Worm (Caenorhabditis elegans) whole organism, young adult: ENCODE results near the gene msp-45.

ENCODE experiments used
- C06A6.2 ChIP-seq: fragments of 200-800 bp; sonication (Bioruptor generic); conservative IDR thresholded peaks from 2 replicates; pipeline ENCODE4 v1.3.6; 2022; ENCODE audit warnings: missing genetic modification characterization, missing compliant biosample characterization
- D2030.7 ChIP-seq: fragments of 200-800 bp; sonication (Bioruptor generic); IDR thresholded peaks from 2 replicates; pipeline ENCODE4 v1.3.6; 2022; ENCODE audit warnings: missing genetic modification reagents, missing genetic modification characterization, missing compliant biosample characterization
- F23B12.7 ChIP-seq: sonication (generic microtip); optimal IDR thresholded peaks from 2 replicates; lab custom pipeline; 2017; ENCODE audit warnings: missing genetic modification characterization, mild to moderate bottlenecking, missing compliant biosample characterization, antibody characterized with exemption, moderate library complexity; ENCODE audit not compliant: insufficient read depth
- F49E8.2 ChIP-seq: sonication (generic microtip); optimal IDR thresholded peaks from 3 replicates; lab custom pipeline; 2017; ENCODE audit warnings: missing genetic modification characterization, mild to moderate bottlenecking, missing compliant biosample characterization, antibody characterized with exemption, moderate library complexity; ENCODE audit not compliant: insufficient read depth
- F55B11.4 ChIP-seq: sonication (generic microtip); optimal IDR thresholded peaks from 2 replicates; lab custom pipeline; 2016; ENCODE audit warnings: missing compliant biosample characterization, missing genetic modification characterization, borderline replicate concordance; ENCODE audit not compliant: insufficient read depth
- K11D2.4 ChIP-seq: fragments of 200-800 bp; sonication (Bioruptor generic); IDR thresholded peaks from 2 replicates; pipeline ENCODE4 v1.3.6; 2022; ENCODE audit warnings: missing genetic modification reagents, missing genetic modification characterization, missing compliant biosample characterization
- K12H6.12 ChIP-seq: fragments of 200-800 bp; sonication (Bioruptor generic); optimal IDR thresholded peaks from 2 replicates; lab custom pipeline; 2018; ENCODE audit warnings: mild to moderate bottlenecking, missing genetic modification characterization, missing compliant biosample characterization
- Y53F4B.3 ChIP-seq: fragments of 200-800 bp; sonication (Bioruptor generic); IDR thresholded peaks from 2 replicates; pipeline ENCODE4 v1.3.6; 2022; ENCODE audit warnings: missing genetic modification reagents, missing genetic modification characterization, missing compliant biosample characterization
- Y53G8AR.9 ChIP-seq: fragments of 200-800 bp; sonication (Bioruptor generic); conservative IDR thresholded peaks from 2 replicates; pipeline ENCODE4 v1.3.6; 2022; ENCODE audit warnings: missing genetic modification reagents, missing genetic modification characterization, missing compliant biosample characterization
- Y67H2A.10 ChIP-seq: fragments of 200-800 bp; sonication (Bioruptor generic); conservative IDR thresholded peaks from 2 replicates; pipeline ENCODE4 v1.3.6; 2022; ENCODE audit warnings: missing genetic modification reagents, missing genetic modification characterization, missing compliant biosample characterization
- ZK185.1 ChIP-seq: sonication (generic microtip); optimal IDR thresholded peaks from 2 replicates; lab custom pipeline; 2016; ENCODE audit warnings: mild to moderate bottlenecking, missing genetic modification characterization, missing compliant biosample characterization; ENCODE audit not compliant: poor library complexity, severe bottlenecking
- ama-1 ChIP-seq, 3 experiments: fragments of 150-350 bp in 1 of 3; sonication (generic microtip) in 2 of 3; optimal IDR thresholded peaks; 2 replicates each; lab custom pipeline; 2014 to 2018; ENCODE audit warnings: missing biosample characterization in 2 of 3, missing genetic modification characterization in 2 of 3, missing genetic modification reagents in 2 of 3
- aptf-3 ChIP-seq: fragments of 200-800 bp; sonication (Bioruptor generic); IDR thresholded peaks from 2 replicates; pipeline ENCODE4 v1.3.6; 2022; ENCODE audit warnings: missing genetic modification characterization, missing compliant biosample characterization
- attf-5 ChIP-seq: fragments of 200-800 bp; sonication (Bioruptor generic); optimal IDR thresholded peaks from 2 replicates; lab custom pipeline; 2018; ENCODE audit warnings: mild to moderate bottlenecking, missing genetic modification characterization, missing compliant biosample characterization
- attf-6 ChIP-seq: fragments of 200-800 bp; sonication (Bioruptor generic); IDR thresholded peaks from 2 replicates; pipeline ENCODE4 v1.3.6; 2022; ENCODE audit warnings: missing genetic modification reagents, missing genetic modification characterization, missing compliant biosample characterization
- cebp-1 ChIP-seq, 2 experiments: fragments of 200-800 bp in 1 of 2; sonication (Bioruptor generic) in 1 of 2; sonication (generic microtip) in 1 of 2; IDR thresholded peaks in 1 of 2; optimal IDR thresholded peaks in 1 of 2; 2 replicates each; pipeline versions ENCODE4 v1.3.6 to Lab custom; 2017 to 2022; ENCODE audit warnings: missing compliant biosample characterization in 2 of 2, missing genetic modification characterization in 2 of 2, mild to moderate bottlenecking in 1 of 2, missing genetic modification reagents in 1 of 2, moderate library complexity in 1 of 2
- cebp-2 ChIP-seq: fragments of 200-800 bp; sonication (Bioruptor generic); IDR thresholded peaks from 2 replicates; pipeline ENCODE4 v1.3.6; 2022; ENCODE audit warnings: missing genetic modification characterization, missing compliant biosample characterization
- ceh-58 ChIP-seq: fragments of 200-800 bp; sonication (Bioruptor generic); IDR thresholded peaks from 2 replicates; pipeline ENCODE4 v1.3.6; 2022; ENCODE audit warnings: missing genetic modification characterization, missing compliant biosample characterization
- ceh-91 ChIP-seq: fragments of 200-800 bp; sonication (Bioruptor generic); IDR thresholded peaks from 2 replicates; pipeline ENCODE4 v1.3.6; 2022; ENCODE audit warnings: missing genetic modification reagents, missing genetic modification characterization, missing compliant biosample characterization
- egl-44 ChIP-seq: fragments of 200-800 bp; sonication (Bioruptor generic); IDR thresholded peaks from 2 replicates; pipeline ENCODE4 v1.3.6; 2022; ENCODE audit warnings: missing genetic modification reagents, missing genetic modification characterization, missing compliant biosample characterization
- egrh-3 ChIP-seq: fragments of 200-800 bp; sonication (Bioruptor generic); IDR thresholded peaks from 2 replicates; pipeline ENCODE4 v1.3.6; 2022; ENCODE audit warnings: missing genetic modification reagents, missing genetic modification characterization, missing compliant biosample characterization
- ets-4 ChIP-seq: fragments of 200-800 bp; sonication (Bioruptor generic); optimal IDR thresholded peaks from 2 replicates; lab custom pipeline; 2018; ENCODE audit warnings: mild to moderate bottlenecking, missing genetic modification characterization, missing compliant biosample characterization
- fkh-3 ChIP-seq: sonication (generic microtip); optimal IDR thresholded peaks from 2 replicates; lab custom pipeline; 2016; ENCODE audit warnings: mild to moderate bottlenecking, missing genetic modification characterization, missing compliant biosample characterization
- hlh-12 ChIP-seq: sonication (generic microtip); optimal IDR thresholded peaks from 2 replicates; lab custom pipeline; 2016; ENCODE audit warnings: missing genetic modification characterization, missing compliant biosample characterization
- hmg-20 ChIP-seq: fragments of 200-800 bp; sonication (Bioruptor generic); IDR thresholded peaks from 2 replicates; pipeline ENCODE4 v1.3.6; 2022; ENCODE audit warnings: missing genetic modification reagents, missing genetic modification characterization, missing compliant biosample characterization
- let-526 ChIP-seq: fragments of 200-800 bp; sonication (Bioruptor generic); IDR thresholded peaks from 2 replicates; pipeline ENCODE4 v1.3.6; 2022; ENCODE audit warnings: missing genetic modification reagents, missing genetic modification characterization, missing compliant biosample characterization
- lin-35 ChIP-seq, 3 experiments: fragments of 150-350 bp in 2 of 3; sonication (generic microtip) in 1 of 3; optimal IDR thresholded peaks; 2 replicates each; lab custom pipeline; 2014 to 2018; ENCODE audit warnings: missing biosample characterization in 3 of 3, missing genetic modification characterization in 3 of 3, missing genetic modification reagents in 3 of 3
- lin-40 ChIP-seq: sonication (generic microtip); optimal IDR thresholded peaks from 2 replicates; lab custom pipeline; 2016; ENCODE audit warnings: missing genetic modification characterization, mild to moderate bottlenecking, missing compliant biosample characterization, missing genotype, missing genetic modification reagents
- lin-54 ChIP-seq: fragments of 200-800 bp; sonication (Bioruptor generic); optimal IDR thresholded peaks from 2 replicates; lab custom pipeline; 2018; ENCODE audit warnings: mild to moderate bottlenecking, missing genetic modification characterization, missing compliant biosample characterization
- lsl-1 ChIP-seq: fragments of 200-800 bp; sonication (Bioruptor generic); optimal IDR thresholded peaks from 2 replicates; lab custom pipeline; 2018; ENCODE audit warnings: mild to moderate bottlenecking, missing genetic modification characterization, moderate library complexity, missing compliant biosample characterization
- lsy-27 ChIP-seq: sonication (generic microtip); optimal IDR thresholded peaks from 2 replicates; lab custom pipeline; 2017; ENCODE audit warnings: missing genetic modification characterization, mild to moderate bottlenecking, missing compliant biosample characterization, antibody characterized with exemption, missing genotype, borderline replicate concordance; ENCODE audit not compliant: insufficient read depth
- madf-3 ChIP-seq: fragments of 200-800 bp; sonication (Bioruptor generic); IDR thresholded peaks from 2 replicates; pipeline ENCODE4 v1.3.6; 2022; ENCODE audit warnings: missing genetic modification reagents, missing genetic modification characterization, missing compliant biosample characterization
- madf-6 ChIP-seq: fragments of 200-800 bp; sonication (Bioruptor generic); IDR thresholded peaks from 2 replicates; pipeline ENCODE4 v1.3.6; 2022; ENCODE audit warnings: missing genetic modification reagents, missing genetic modification characterization, missing compliant biosample characterization
- madf-8 ChIP-seq: fragments of 200-800 bp; sonication (Bioruptor generic); conservative IDR thresholded peaks from 2 replicates; pipeline ENCODE4 v1.3.6; 2022; ENCODE audit warnings: missing genetic modification reagents, missing genetic modification characterization, missing compliant biosample characterization
- mxl-1 ChIP-seq: sonication (generic microtip); optimal IDR thresholded peaks from 2 replicates; lab custom pipeline; 2016; ENCODE audit warnings: missing genetic modification characterization, missing compliant biosample characterization
- nfyb-1 ChIP-seq: fragments of 200-800 bp; sonication (Bioruptor generic); IDR thresholded peaks from 2 replicates; pipeline ENCODE4 v1.3.6; 2022; ENCODE audit warnings: missing genetic modification reagents, missing genetic modification characterization, missing compliant biosample characterization
- nhr-179 ChIP-seq: sonication (generic microtip); optimal IDR thresholded peaks from 2 replicates; lab custom pipeline; 2016; ENCODE audit warnings: mild to moderate bottlenecking, missing genetic modification characterization, missing compliant biosample characterization
- nhr-80 ChIP-seq: sonication (generic microtip); optimal IDR thresholded peaks from 2 replicates; lab custom pipeline; 2016; ENCODE audit warnings: missing genetic modification characterization, missing compliant biosample characterization
- nhr-90 ChIP-seq: sonication (generic microtip); optimal IDR thresholded peaks from 2 replicates; lab custom pipeline; 2016; ENCODE audit warnings: missing genotype, mild to moderate bottlenecking, missing genetic modification characterization, missing compliant biosample characterization
- pha-4 ChIP-seq: fragments of 150-350 bp; sonication (generic microtip); optimal IDR thresholded peaks from 2 replicates; lab custom pipeline; 2014; ENCODE audit warnings: missing biosample characterization, missing genetic modification reagents, missing genetic modification characterization
- repo-1 ChIP-seq: sonication (generic microtip); optimal IDR thresholded peaks from 2 replicates; lab custom pipeline; 2017; ENCODE audit warnings: mild to moderate bottlenecking, missing genetic modification characterization, missing compliant biosample characterization
- sdz-38 ChIP-seq: sonication (generic microtip); optimal IDR thresholded peaks from 2 replicates; lab custom pipeline; 2016; ENCODE audit warnings: missing genotype, missing genetic modification characterization, missing compliant biosample characterization
- somi-1 ChIP-seq: fragments of 200-800 bp; sonication (Bioruptor generic); optimal IDR thresholded peaks from 2 replicates; lab custom pipeline; 2018; ENCODE audit warnings: mild to moderate bottlenecking, missing genetic modification characterization, missing compliant biosample characterization
- tlf-1 ChIP-seq: fragments of 200-800 bp; sonication (Bioruptor generic); optimal IDR thresholded peaks from 2 replicates; lab custom pipeline; 2018; ENCODE audit warnings: mild to moderate bottlenecking, missing genetic modification characterization, missing compliant biosample characterization
- unc-62 ChIP-seq: fragments of 150-350 bp; optimal IDR thresholded peaks from 2 replicates; lab custom pipeline; 2014; ENCODE audit warnings: missing biosample characterization, missing genetic modification reagents, missing genetic modification characterization
- xnd-1 ChIP-seq: sonication (generic microtip); optimal IDR thresholded peaks from 2 replicates; lab custom pipeline; 2016; ENCODE audit warnings: missing genotype, missing genetic modification reagents, missing genetic modification characterization, missing compliant biosample characterization
- zfh-2 ChIP-seq: fragments of 200-800 bp; sonication (Bioruptor generic); conservative IDR thresholded peaks from 2 replicates; pipeline ENCODE4 v1.3.6; 2022; ENCODE audit warnings: missing genetic modification reagents, missing genetic modification characterization, missing compliant biosample characterization
- ztf-6 ChIP-seq: fragments of 200-800 bp; sonication (Bioruptor generic); IDR thresholded peaks from 2 replicates; pipeline ENCODE4 v1.3.6; 2022; ENCODE audit warnings: missing genetic modification reagents, missing genetic modification characterization, missing compliant biosample characterization

Gene msp-45

DNA sequence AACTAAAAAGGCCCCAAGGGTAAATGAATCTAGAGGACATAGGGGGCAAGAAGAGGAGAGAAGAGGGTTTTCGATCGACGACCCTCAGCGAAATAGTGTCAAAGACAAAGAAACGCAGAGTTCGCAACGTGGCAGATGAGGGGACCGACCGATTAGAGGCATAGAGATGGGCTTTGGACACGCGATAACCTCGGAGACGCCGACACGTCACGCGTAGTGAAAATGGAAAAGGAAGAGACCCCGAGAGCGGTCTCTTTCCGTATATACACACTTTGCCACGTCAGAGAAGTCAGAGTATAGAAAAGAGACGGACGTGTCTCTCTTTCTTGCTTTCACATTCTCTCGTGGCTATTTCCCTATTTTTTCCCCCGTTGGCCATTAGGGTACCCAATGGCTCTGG is 24.6 kb upstream of the msp-45 start (continued):
- TF ChIP-seq ceh-58 (GFP tag; lab: Robert Waterston, UW) (no peak), mxl-1 (tag; lab: Kevin White, UChicago) (no peak), pha-4 (tag; lab: Kevin White, UChicago) (no peak), let-526 (no peak), F23B12.7 (tag; lab: Kevin White, UChicago) (no peak), tlf-1 (no peak), ztf-6 (GFP tag; lab: Robert Waterston, UW) (no peak), madf-3 (no peak), lsy-27 (tag; lab: Kevin White, UChicago) (no peak), xnd-1 (tag; lab: Kevin White, UChicago) (no peak), F49E8.2 (tag; lab: Kevin White, UChicago) (no peak), aptf-3 (GFP tag; lab: Robert Waterston, UW) (no peak), madf-8 (GFP tag; lab: Robert Waterston, UW) (no peak), egl-44 (GFP tag; lab: Robert Waterston, UW) (0 out of 2 replicates have a peak, but pooled peaks have one; percentile 61), ZK185.1 (tag; lab: Kevin White, UChicago) (peak; percentile 47), D2030.7 (GFP tag; lab: Robert Waterston, UW) (no peak), attf-6 (GFP tag; lab: Robert Waterston, UW) (no peak), lsl-1 (GFP tag; lab: Kevin White, UChicago) (no peak), F55B11.4 (tag; lab: Kevin White, UChicago) (no peak), zfh-2 (GFP tag; lab: Robert Waterston, UW) (peak; percentile 92), lin-35 (GFP tag; optimal IDR thresholded peaks at IDR 0.05; lab: Kevin White, UChicago) (peak in 1 of 3 experiments; percentile 50), cebp-2 (GFP tag; lab: Robert Waterston, UW) (no peak), madf-6 (GFP tag; lab: Robert Waterston, UW) (no peak), lin-54 (peak; percentile 2), hmg-20 (GFP tag; lab: Robert Waterston, UW) (no peak), K11D2.4 (GFP tag; lab: Robert Waterston, UW) (peak; percentile 31; the same call in 1 of the 2 replicates), ama-1 (optimal IDR thresholded peaks at IDR 0.05; lab: Kevin White, UChicago) (no peak), ama-1 (GFP tag; optimal IDR thresholded peaks at IDR 0.05; lab: Kevin White, UChicago) (no peak), ets-4 (GFP tag; lab: Kevin White, UChicago) (no peak), unc-62 (GFP tag; lab: Kevin White, UChicago) (peak; percentile 31), hlh-12 (tag; lab: Kevin White, UChicago) (no peak), egrh-3 (GFP tag; lab: Robert Waterston, UW) (no peak), nhr-90 (tag; lab: Kevin White, UChicago) (peak; percentile 16), ceh-91 (GFP tag; lab: Robert Waterston, UW) (no peak), attf-5 (GFP tag; lab: Kevin White, UChicago) (peak; percentile 75), C06A6.2 (GFP tag; lab: Robert Waterston, UW) (no peak), fkh-3 (tag; lab: Kevin White, UChicago) (no peak), Y53F4B.3 (GFP tag; lab: Robert Waterston, UW) (no peak), Y67H2A.10 (GFP tag; lab: Robert Waterston, UW) (no peak), Y53G8AR.9 (GFP tag; lab: Robert Waterston, UW) (0 out of 2 replicates have a peak, but pooled peaks have one; percentile 36), nfyb-1 (GFP tag; lab: Robert Waterston, UW) (peak; percentile 81), repo-1 (tag; lab: Kevin White, UChicago) (peak; percentile 55), nhr-80 (tag; lab: Kevin White, UChicago) (peak; percentile 1), lin-40 (tag; lab: Kevin White, UChicago) (peak; percentile 58), somi-1 (GFP tag; lab: Kevin White, UChicago) (peak; percentile 64), cebp-1 (GFP tag; IDR thresholded peaks at IDR 0.05; lab: Robert Waterston, UW) (no peak), cebp-1 (tag; optimal IDR thresholded peaks at IDR 0.05; lab: Kevin White, UChicago) (peak; percentile 72), K12H6.12 (tag; lab: Kevin White, UChicago) (peak; percentile 51), sdz-38 (no peak), nhr-179 (no peak)
